Worm (Caenorhabditis elegans): Measurements from ENCODE around the gene sru-40.
A peak's percentile ranks its signal among the peaks of the same experiment; 100 is the strongest.

sru-40 gene

ce11 chrV:9789657-9790261 lies 44.0 kb downstream of the sru-40 start, which contains the start of gene ztf-7:
Gene ztf-7, minus strand, starts transcription at chrV:9789707.
- TF ChIP-seq nhr-28 (tag; optimal IDR thresholded peaks at IDR 0.05) = peak; percentile 96
- TF ChIP-seq lin-13 (GFP tag; optimal IDR thresholded peaks at IDR 0.05) = peak; percentile 92
- peak; percentile 52 for TF ChIP-seq zfp-2 (tag; optimal IDR thresholded peaks at IDR 0.05)
- TF ChIP-seq Y105C5A.15 (GFP tag; IDR thresholded peaks at IDR 0.05) = no peak
- TF ChIP-seq hif-1 (tag; optimal IDR thresholded peaks at IDR 0.05) = peak; percentile 74 to 92
- peak; percentile 85 for TF ChIP-seq daf-19 (GFP tag; conservative IDR thresholded peaks at IDR 0.05)
- peak; percentile 77 for TF ChIP-seq arid-1 (GFP tag; conservative IDR thresholded peaks at IDR 0.05)
- peak; percentile 95 for TF ChIP-seq rbr-2 (tag; optimal IDR thresholded peaks at IDR 0.05)
- peak; percentile 85 for TF ChIP-seq lin-29 (GFP tag; IDR thresholded peaks at IDR 0.05)
- TF ChIP-seq zip-11 (GFP tag; IDR thresholded peaks at IDR 0.05) = no peak
- TF ChIP-seq ceh-82 (tag; optimal IDR thresholded peaks at IDR 0.05) = no peak
- TF ChIP-seq nhr-10 (tag; optimal IDR thresholded peaks at IDR 0.05) = peak; percentile 60
- peak; percentile 97 for TF ChIP-seq tra-1 (GFP tag; IDR thresholded peaks at IDR 0.05)
- no peak for TF ChIP-seq daf-8 (GFP tag; IDR thresholded peaks at IDR 0.05)
- no peak for TF ChIP-seq Y75B8A.6 (GFP tag; IDR thresholded peaks at IDR 0.05)
- peak; percentile 87 for TF ChIP-seq F37D6.2 (tag; optimal IDR thresholded peaks at IDR 0.05)
- no peak for TF ChIP-seq F26F4.8 (GFP tag; conservative IDR thresholded peaks at IDR 0.05)
- TF ChIP-seq dmd-9 (GFP tag; IDR thresholded peaks at IDR 0.05) = peak; percentile 80; the same call in 1 of the 2 replicates
- TF ChIP-seq saeg-2 (GFP tag; IDR thresholded peaks at IDR 0.05) = peak; percentile 93
- TF ChIP-seq lin-15B (tag; optimal IDR thresholded peaks at IDR 0.05) = no peak
- TF ChIP-seq ces-1 (GFP tag; optimal IDR thresholded peaks at IDR 0.05) = no peak
- peak; percentile 44 for TF ChIP-seq ceh-32 (tag; optimal IDR thresholded peaks at IDR 0.05; ENCODE audit: poor library complexity)
- TF ChIP-seq mxl-2 (GFP tag; conservative IDR thresholded peaks at IDR 0.05) = peak; percentile 77
- TF ChIP-seq snpc-1.2 (GFP tag; IDR thresholded peaks at IDR 0.05) = 0 out of 2 replicates have a peak, but pooled peaks have one; percentile 18
- TF ChIP-seq spr-1 (tag; optimal IDR thresholded peaks at IDR 0.05) = peak; percentile 91
- peak; percentile 75 to 98 for TF ChIP-seq mdl-1 (tag; optimal IDR thresholded peaks at IDR 0.05)
- peak; percentile 84 for TF ChIP-seq pha-4 (GFP tag; IDR thresholded peaks at IDR 0.05)
- peak; percentile 41 for TF ChIP-seq pha-4 (tag; optimal IDR thresholded peaks at IDR 0.05)
- TF ChIP-seq ctbp-1 (GFP tag; IDR thresholded peaks at IDR 0.05) = peak; percentile 92
- TF ChIP-seq zfp-3 (GFP tag; conservative IDR thresholded peaks at IDR 0.05) = peak; percentile 93
- TF ChIP-seq mep-1 (tag; optimal IDR thresholded peaks at IDR 0.05) = peak; percentile 97
- TF ChIP-seq dpl-1 (GFP tag; optimal IDR thresholded peaks at IDR 0.05) = peak; percentile 87
- TF ChIP-seq unc-130 (GFP tag; optimal IDR thresholded peaks at IDR 0.05) = no peak
- TF ChIP-seq spr-3 (GFP tag; optimal IDR thresholded peaks at IDR 0.05) = peak; percentile 87
- TF ChIP-seq lir-3 (tag; optimal IDR thresholded peaks at IDR 0.05) = no peak
- peak; percentile 55 to 97 for TF ChIP-seq daf-16 (GFP tag; optimal IDR thresholded peaks at IDR 0.05)
- TF ChIP-seq daf-16 (tag; optimal IDR thresholded peaks at IDR 0.05) = peak; percentile 80
- TF ChIP-seq nhr-11 (tag; optimal IDR thresholded peaks at IDR 0.05) = peak; percentile 98
- TF ChIP-seq lin-1 (GFP tag; IDR thresholded peaks at IDR 0.05) = peak; percentile 93
- TF ChIP-seq mes-2 (tag; optimal IDR thresholded peaks at IDR 0.05; ENCODE audit: poor library complexity, severe bottlenecking) = peak; percentile 90
- peak; percentile 99 for TF ChIP-seq aha-1 (tag)
- TF ChIP-seq jun-1 (tag; optimal IDR thresholded peaks at IDR 0.05) = peak; percentile 69
- TF ChIP-seq nhr-41 (GFP tag; IDR thresholded peaks at IDR 0.05) = peak; percentile 74
- no peak for TF ChIP-seq egl-43 (GFP tag; IDR thresholded peaks at IDR 0.05)
- no peak for TF ChIP-seq sdz-12 (GFP tag; optimal IDR thresholded peaks at IDR 0.05)
- TF ChIP-seq nhr-76 (tag; optimal IDR thresholded peaks at IDR 0.05) = peak; percentile 48
- peak; percentile 85 for TF ChIP-seq nhr-25 (tag; optimal IDR thresholded peaks at IDR 0.05; ENCODE audit: borderline replicate concordance, insufficient read depth)
- peak; percentile 100 for TF ChIP-seq hlh-11 (tag; optimal IDR thresholded peaks at IDR 0.05)
- no peak for TF ChIP-seq F44E2.7 (GFP tag; IDR thresholded peaks at IDR 0.05)
- peak; percentile 96 for TF ChIP-seq ceh-20 (GFP tag; IDR thresholded peaks at IDR 0.05)
